Worm (Caenorhabditis elegans) whole organism, mixed stage, embryonic: Measurements from ENCODE around the gene zag-1.

Source experiments
- blmp-1 ChIP-seq: fragments of 150-350 bp; optimal IDR thresholded peaks from 2 replicates; lab custom pipeline; 2014; ENCODE audit warnings: missing biosample characterization, missing genetic modification characterization
- snpc-4 ChIP-seq: fragments of 150-350 bp; optimal IDR thresholded peaks from 2 replicates; lab custom pipeline; 2014; ENCODE audit warnings: missing biosample characterization, missing genetic modification characterization
- unc-62 ChIP-seq: fragments of 150-350 bp; optimal IDR thresholded peaks from 2 replicates; lab custom pipeline; 2014; ENCODE audit warnings: missing biosample characterization, missing genetic modification reagents, missing genetic modification characterization

DNA sequence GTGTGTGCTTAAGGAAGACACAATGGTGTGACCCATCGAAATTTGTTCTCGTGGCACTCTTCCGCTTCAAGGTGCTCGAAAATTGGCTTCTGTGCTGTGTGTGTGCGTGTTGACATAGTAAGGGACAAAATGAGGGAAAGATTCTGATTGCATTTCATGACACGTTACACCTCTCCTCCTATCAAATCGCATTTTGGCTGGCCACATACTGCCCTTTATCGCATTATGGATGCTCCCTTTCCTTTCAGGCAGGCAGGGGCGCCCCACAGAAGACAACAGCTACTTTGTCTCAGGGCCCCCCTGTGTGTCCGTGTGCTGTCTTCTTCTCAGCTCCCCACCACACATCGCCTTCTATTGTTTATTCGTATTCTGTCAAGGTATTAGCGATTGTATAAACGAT lies 8.2 kb upstream of the zag-1 start:
- no peak for TF ChIP-seq blmp-1
- TF ChIP-seq snpc-4 (tag; lab: Kevin White, UChicago), result no peak
- no peak for TF ChIP-seq unc-62 (GFP tag; lab: Kevin White, UChicago)
